Fruit fly (Drosophila melanogaster) whole organism: ENCODE data around the gene CG11694.

ENCODE experiments used
- CG8478 ChIP-seq: fragments of >200 bp; optimal IDR thresholded peaks from 2 replicates; lab custom pipeline; 2018; ENCODE audit warnings: inconsistent platforms
- EcR ChIP-seq, 2 experiments: fragments of >200 bp; optimal IDR thresholded peaks; 2 replicates each; lab custom pipeline; 2017; ENCODE audit warnings: missing biosample characterization in 2 of 2, missing genetic modification characterization in 2 of 2, missing genetic modification reagents in 2 of 2
- pan ChIP-seq: fragments of >200 bp; optimal IDR thresholded peaks from 2 replicates; lab custom pipeline; 2017
- psq ChIP-seq: fragments of >200 bp; optimal IDR thresholded peaks from 2 replicates; lab custom pipeline; 2017
- usp ChIP-seq: fragments of >200 bp; optimal IDR thresholded peaks from 2 replicates; lab custom pipeline; 2017; ENCODE audit warnings: missing biosample characterization, missing genetic modification characterization, mixed read lengths

dm6 chr3R:8279970-8280369 lies 32.0 kb downstream of the CG11694 start:
- no peak for TF ChIP-seq pan
- TF ChIP-seq psq = no peak
- no peak for TF ChIP-seq EcR (GFP tag; optimal IDR thresholded peaks at IDR 0.05; lab: Kevin White, UChicago)
- TF ChIP-seq CG8478 (lab: Kevin White, UChicago) = no peak
- TF ChIP-seq usp (GFP tag; lab: Kevin White, UChicago) = no peak
